Comparison of ENCODE assay signal across 2 worm cellular contexts in genomic region chrII:10490329-10490728, ce11.
A peak's percentile ranks its signal among the peaks of the same experiment; 100 is the strongest.
TF ChIP-seq lines count a peak whose summit lies in the region.

clec-61 (minus strand) TSS chrII:10490537.

TF ChIP-seq in whole organism, L1 larva, 84 proteins besides CTCF, POLR2A, EP300 and RAD21:
- TF ChIP-seq nhr-19 (GFP tag; conservative IDR thresholded peaks at IDR 0.05; lab: Robert Waterston, UW), result no peak
- TF ChIP-seq ceh-8 (GFP tag; optimal IDR thresholded peaks at IDR 0.05; lab: Kevin White, UChicago), result no peak
- no peak for TF ChIP-seq nhr-237 (tag; optimal IDR thresholded peaks at IDR 0.05; lab: Kevin White, UChicago)
- TF ChIP-seq ztf-4 (tag; optimal IDR thresholded peaks at IDR 0.05; lab: Kevin White, UChicago), result no peak
- no peak for TF ChIP-seq unc-130 (tag; optimal IDR thresholded peaks at IDR 0.05; lab: Kevin White, UChicago)
- TF ChIP-seq nhr-20 (tag; optimal IDR thresholded peaks at IDR 0.05; lab: Kevin White, UChicago), result no peak
- TF ChIP-seq alr-1 (tag; optimal IDR thresholded peaks at IDR 0.05; lab: Kevin White, UChicago; ENCODE audit: borderline replicate concordance), result no peak
- TF ChIP-seq elt-2 (tag; optimal IDR thresholded peaks at IDR 0.05; lab: Kevin White, UChicago), result peak; percentile 13
TF ChIP-seq in whole organism, L1 larva: peak in this region for 1.

TF ChIP-seq in whole organism, L4 larva, 104 proteins besides CTCF, POLR2A, EP300 and RAD21:
- no peak for TF ChIP-seq T26A8.4 (GFP tag; IDR thresholded peaks at IDR 0.05; lab: Robert Waterston, UW)
- no peak for TF ChIP-seq daf-16 (GFP tag; optimal IDR thresholded peaks at IDR 0.05; lab: Kevin White, UChicago)
- TF ChIP-seq daf-16 (tag; optimal IDR thresholded peaks at IDR 0.05; lab: Kevin White, UChicago), result peak; percentile 87
- no peak for TF ChIP-seq lin-1 (GFP tag; IDR thresholded peaks at IDR 0.05; lab: Robert Waterston, UW)
- no peak for TF ChIP-seq tra-1 (GFP tag; IDR thresholded peaks at IDR 0.05; lab: Robert Waterston, UW)
- TF ChIP-seq dmd-9 (GFP tag; IDR thresholded peaks at IDR 0.05; lab: Robert Waterston, UW), result no peak
- TF ChIP-seq F37D6.2 (tag; optimal IDR thresholded peaks at IDR 0.05; lab: Kevin White, UChicago), result no peak
- no peak for TF ChIP-seq ces-1 (GFP tag; optimal IDR thresholded peaks at IDR 0.05; lab: Kevin White, UChicago)
- TF ChIP-seq vab-7 (GFP tag; IDR thresholded peaks at IDR 0.05; lab: Robert Waterston, UW), result no peak
- no peak for TF ChIP-seq mdl-1 (tag; optimal IDR thresholded peaks at IDR 0.05; lab: Kevin White, UChicago)
- TF ChIP-seq ctbp-1 (GFP tag; IDR thresholded peaks at IDR 0.05; lab: Robert Waterston, UW), result no peak
- TF ChIP-seq ceh-28 (tag; optimal IDR thresholded peaks at IDR 0.05; lab: Kevin White, UChicago), result no peak
- TF ChIP-seq nhr-42 (GFP tag; IDR thresholded peaks at IDR 0.05; lab: Robert Waterston, UW), result no peak
- TF ChIP-seq dve-1 (tag; optimal IDR thresholded peaks at IDR 0.05; lab: Kevin White, UChicago; ENCODE audit: insufficient read depth), result peak; percentile 18
- TF ChIP-seq daf-8 (GFP tag; IDR thresholded peaks at IDR 0.05; lab: Robert Waterston, UW), result no peak
- TF ChIP-seq nhr-25 (tag; optimal IDR thresholded peaks at IDR 0.05; lab: Kevin White, UChicago; ENCODE audit: borderline replicate concordance, insufficient read depth), result no peak
- TF ChIP-seq mes-2 (tag; optimal IDR thresholded peaks at IDR 0.05; lab: Kevin White, UChicago; ENCODE audit: poor library complexity, severe bottlenecking), result no peak
- TF ChIP-seq nhr-41 (GFP tag; IDR thresholded peaks at IDR 0.05; lab: Robert Waterston, UW), result no peak
- TF ChIP-seq nhr-28 (tag; optimal IDR thresholded peaks at IDR 0.05; lab: Kevin White, UChicago), result peak; percentile 58
- no peak for TF ChIP-seq snpc-4 (tag; optimal IDR thresholded peaks at IDR 0.05; lab: Kevin White, UChicago)
- TF ChIP-seq lir-3 (tag; optimal IDR thresholded peaks at IDR 0.05; lab: Kevin White, UChicago), result no peak
- no peak for TF ChIP-seq cey-2 (tag; optimal IDR thresholded peaks at IDR 0.05; lab: Kevin White, UChicago; ENCODE audit: borderline replicate concordance, insufficient read depth)
- TF ChIP-seq pqm-1 (tag; optimal IDR thresholded peaks at IDR 0.05; lab: Kevin White, UChicago), result peak; percentile 23
- no peak for TF ChIP-seq nhr-111 (GFP tag; optimal IDR thresholded peaks at IDR 0.05; lab: Kevin White, UChicago)
- no peak for TF ChIP-seq egl-43 (GFP tag; IDR thresholded peaks at IDR 0.05; lab: Robert Waterston, UW)

Comparison
In these comparisons a context has a peak if more than half of its experiments do, and no peak if none do; other contexts are left out.
1. Of the 29 proteins assayed by ChIP-seq in both whole organism, L4 larva and whole organism, L1 larva: peak only in whole organism, L4 larva: nhr-28 and pqm-1; only in whole organism, L1 larva: none; in both: none; in neither: 27.